Fruit fly (Drosophila melanogaster) whole organism, embryonic: ENCODE data around the gene Nost.

Experiments
- Asciz ChIP-seq: fragments of 200-800 bp; sonication (Bioruptor generic); optimal IDR thresholded peaks from 2 replicates; lab custom pipeline; 2017; ENCODE audit warnings: missing biosample characterization, mild to moderate bottlenecking, missing genetic modification characterization, missing genetic modification reagents
- Bgb ChIP-seq: fragments of 200-800 bp; sonication (Bioruptor generic); IDR thresholded peaks from 2 replicates; pipeline ENCODE4 v1.3.6; 2022; ENCODE audit warnings: missing biosample characterization, missing genetic modification characterization; ENCODE audit not compliant: partially characterized antibody
- CG10274 ChIP-seq: fragments of 200-800 bp; sonication (Bioruptor generic); optimal IDR thresholded peaks from 3 replicates; lab custom pipeline; 2017; ENCODE audit warnings: missing biosample characterization, mild to moderate bottlenecking, missing genetic modification characterization
- CG11504 ChIP-seq: fragments of 200-800 bp; sonication (Bioruptor generic); optimal IDR thresholded peaks from 3 replicates; lab custom pipeline; 2019; ENCODE audit warnings: missing biosample characterization, mild to moderate bottlenecking, missing genetic modification characterization, moderate library complexity
- CG12744 ChIP-seq: fragments of 200-800 bp; sonication (Bioruptor generic); optimal IDR thresholded peaks from 2 replicates; lab custom pipeline; 2016; ENCODE audit warnings: missing biosample characterization, missing genetic modification characterization
- CG13123 ChIP-seq: fragments of 200-800 bp; sonication (Bioruptor generic); optimal IDR thresholded peaks from 2 replicates; lab custom pipeline; 2016; ENCODE audit warnings: missing biosample characterization, missing genetic modification characterization
- CG14667 ChIP-seq: fragments of 200-800 bp; sonication (Bioruptor generic); IDR thresholded peaks from 2 replicates; pipeline ENCODE4 v1.3.6; 2022; ENCODE audit warnings: missing biosample characterization, missing genetic modification characterization
- CG14860 ChIP-seq: fragments of 200-800 bp; sonication (Bioruptor generic); IDR thresholded peaks from 3 replicates; pipeline ENCODE4 v1.3.6; 2022; ENCODE audit warnings: missing biosample characterization, missing genetic modification characterization; ENCODE audit not compliant: partially characterized antibody
- CG16813 ChIP-seq: fragments of 200-800 bp; sonication (Bioruptor generic); IDR thresholded peaks from 3 replicates; pipeline ENCODE4 v1.3.6; 2022; ENCODE audit warnings: missing biosample characterization, missing genetic modification characterization; ENCODE audit not compliant: partially characterized antibody
- CG18011 ChIP-seq: fragments of 200-800 bp; sonication (Bioruptor generic); optimal IDR thresholded peaks from 2 replicates; lab custom pipeline; 2017; ENCODE audit warnings: missing biosample characterization, missing genetic modification characterization, mild to moderate bottlenecking, moderate library complexity, missing genotype
- CG2120 ChIP-seq: fragments of 200-800 bp; sonication (Bioruptor generic); optimal IDR thresholded peaks from 3 replicates; lab custom pipeline; 2016; ENCODE audit warnings: missing biosample characterization, missing genetic modification characterization
- CG31441 ChIP-seq: fragments of 200-800 bp; sonication (Bioruptor generic); IDR thresholded peaks from 2 replicates; pipeline ENCODE4 v1.3.6; 2022; ENCODE audit warnings: missing biosample characterization, missing genetic modification characterization
- CG34224 ChIP-seq: fragments of 200-800 bp; sonication (Bioruptor generic); IDR thresholded peaks from 3 replicates; pipeline ENCODE4 v1.3.6; 2022; ENCODE audit warnings: missing biosample characterization, missing genetic modification characterization; ENCODE audit not compliant: partially characterized antibody
- CG42726 ChIP-seq: fragments of 200-800 bp; sonication (Bioruptor generic); IDR thresholded peaks from 2 replicates; pipeline ENCODE4 v1.3.6; 2022; ENCODE audit warnings: missing biosample characterization, missing genetic modification characterization; ENCODE audit not compliant: partially characterized antibody
- CG7786 ChIP-seq: fragments of 200-800 bp; sonication (Bioruptor generic); optimal IDR thresholded peaks from 2 replicates; lab custom pipeline; 2016; ENCODE audit warnings: missing biosample characterization, missing genetic modification characterization
- CG7928 ChIP-seq: fragments of 200-800 bp; sonication (Bioruptor generic); optimal IDR thresholded peaks from 2 replicates; lab custom pipeline; 2017; ENCODE audit warnings: missing biosample characterization, mild to moderate bottlenecking, missing genetic modification characterization
- CG7963 ChIP-seq: fragments of 200-800 bp; sonication (Bioruptor generic); IDR thresholded peaks from 3 replicates; pipeline ENCODE4 v1.3.6; 2022; ENCODE audit warnings: missing biosample characterization, missing genetic modification characterization; ENCODE audit not compliant: partially characterized antibody
- CG8944 ChIP-seq: fragments of 200-800 bp; sonication (Bioruptor generic); optimal IDR thresholded peaks from 3 replicates; lab custom pipeline; 2016; ENCODE audit warnings: missing biosample characterization, missing genetic modification characterization
- CG9727 ChIP-seq: fragments of 200-800 bp; sonication (Bioruptor generic); optimal IDR thresholded peaks from 3 replicates; lab custom pipeline; 2017; ENCODE audit warnings: missing biosample characterization, mild to moderate bottlenecking, missing genetic modification characterization
- Doc3 ChIP-seq: fragments of 200-800 bp; sonication (Bioruptor generic); IDR thresholded peaks from 3 replicates; pipeline ENCODE4 v1.3.6; 2022; ENCODE audit warnings: missing biosample characterization, missing genetic modification characterization; ENCODE audit not compliant: partially characterized antibody
- Dp ChIP-seq: fragments of 200-800 bp; sonication (Bioruptor generic); optimal IDR thresholded peaks from 2 replicates; lab custom pipeline; 2018; ENCODE audit warnings: missing biosample characterization, mild to moderate bottlenecking, missing genetic modification characterization, moderate library complexity
- Dref ChIP-seq: fragments of 200-800 bp; sonication (Bioruptor generic); IDR thresholded peaks from 2 replicates; pipeline ENCODE4 v1.3.6; 2022; ENCODE audit warnings: missing biosample characterization, missing genetic modification characterization
- E2f1 ChIP-seq: fragments of 200-800 bp; sonication (Bioruptor generic); IDR thresholded peaks from 2 replicates; pipeline ENCODE4 v1.3.6; 2022; ENCODE audit warnings: missing biosample characterization, missing genetic modification characterization
- Ets65A ChIP-seq: fragments of 200-800 bp; sonication (Bioruptor generic); peaks from one replicate; lab custom pipeline; 2016; ENCODE audit warnings: missing biosample characterization, missing genetic modification characterization
- HLH4C ChIP-seq: fragments of 200-800 bp; sonication (Bioruptor generic); IDR thresholded peaks from 3 replicates; pipeline ENCODE4 v1.3.6; 2022; ENCODE audit warnings: missing biosample characterization, missing genetic modification characterization; ENCODE audit not compliant: partially characterized antibody
- HLH54F ChIP-seq: fragments of 200-800 bp; sonication (Bioruptor generic); optimal IDR thresholded peaks from 3 replicates; lab custom pipeline; 2016; ENCODE audit warnings: missing biosample characterization, missing genetic modification characterization
- Hr51 ChIP-seq, 2 experiments: fragments of 200-800 bp; sonication (Bioruptor generic); optimal IDR thresholded peaks; 2 replicates in 1 of 2; 3 replicates in 1 of 2; lab custom pipeline; 2016 to 2018; ENCODE audit warnings: missing biosample characterization in 2 of 2, missing genetic modification characterization in 2 of 2, mild to moderate bottlenecking in 1 of 2, moderate library complexity in 1 of 2
- Lim3 ChIP-seq: fragments of 200-800 bp; sonication (Bioruptor generic); IDR thresholded peaks from 2 replicates; pipeline ENCODE4 v1.3.6; 2022; ENCODE audit warnings: missing biosample characterization, missing genetic modification characterization
- MBD-R2 ChIP-seq: fragments of 200-800 bp; sonication (Bioruptor generic); IDR thresholded peaks from 2 replicates; pipeline ENCODE4 v1.3.6; 2022; ENCODE audit warnings: missing biosample characterization, missing genetic modification characterization
- Meics ChIP-seq: fragments of 200-800 bp; sonication (Bioruptor generic); optimal IDR thresholded peaks from 2 replicates; lab custom pipeline; 2017; ENCODE audit warnings: missing biosample characterization, mild to moderate bottlenecking, missing genetic modification characterization
- Opbp ChIP-seq: fragments of 200-800 bp; sonication (Bioruptor generic); IDR thresholded peaks from 3 replicates; pipeline ENCODE4 v1.3.6; 2022; ENCODE audit warnings: missing biosample characterization, missing genetic modification characterization; ENCODE audit not compliant: partially characterized antibody
- Spps ChIP-seq: fragments of 200-800 bp; sonication (Bioruptor generic); optimal IDR thresholded peaks from 2 replicates; lab custom pipeline; 2018; ENCODE audit warnings: missing biosample characterization, mild to moderate bottlenecking, missing genetic modification characterization
- Sry-δ ChIP-seq: fragments of 200-800 bp; sonication (Bioruptor generic); optimal IDR thresholded peaks from 2 replicates; lab custom pipeline; 2016; ENCODE audit warnings: missing biosample characterization, missing genetic modification characterization
- Tbp ChIP-seq: fragments of >200 bp; optimal IDR thresholded peaks from 2 replicates; lab custom pipeline; 2018; ENCODE audit warnings: missing biosample characterization, missing genetic modification characterization
- amos ChIP-seq: fragments of 200-800 bp; sonication (Bioruptor generic); IDR thresholded peaks from 2 replicates; pipeline ENCODE4 v1.3.6; 2022; ENCODE audit warnings: missing biosample characterization, missing genetic modification characterization; ENCODE audit not compliant: partially characterized antibody
- aop ChIP-seq: fragments of 200-800 bp; sonication (Bioruptor generic); IDR thresholded peaks from 2 replicates; pipeline ENCODE4 v1.3.6; 2022; ENCODE audit warnings: missing biosample characterization, missing genetic modification characterization
- ase ChIP-seq: fragments of 200-800 bp; sonication (Bioruptor generic); IDR thresholded peaks from 3 replicates; pipeline ENCODE4 v1.3.6; 2022; ENCODE audit warnings: missing biosample characterization, missing genetic modification characterization
- cas ChIP-seq: fragments of 200-800 bp; sonication (Bioruptor generic); IDR thresholded peaks from 2 replicates; pipeline ENCODE4 v1.3.6; 2022; ENCODE audit warnings: missing biosample characterization, missing genetic modification characterization
- dmrt11E ChIP-seq: fragments of 200-800 bp; sonication (Bioruptor generic); optimal IDR thresholded peaks from 3 replicates; lab custom pipeline; 2018; ENCODE audit warnings: missing biosample characterization, mild to moderate bottlenecking, missing genetic modification characterization, moderate library complexity
- inv ChIP-seq: fragments of 200-800 bp; sonication (Bioruptor generic); IDR thresholded peaks from 2 replicates; pipeline ENCODE4 v1.3.6; 2022; ENCODE audit warnings: missing biosample characterization, missing genetic modification characterization; ENCODE audit not compliant: partially characterized antibody
- ken ChIP-seq: fragments of 200-800 bp; sonication (Bioruptor generic); IDR thresholded peaks from 3 replicates; pipeline ENCODE4 v1.3.6; 2022; ENCODE audit warnings: missing biosample characterization, missing genetic modification characterization
- row ChIP-seq: fragments of 200-800 bp; sonication (Bioruptor generic); IDR thresholded peaks from 3 replicates; pipeline ENCODE4 v1.3.6; 2022; ENCODE audit warnings: missing biosample characterization, missing genetic modification characterization
- slbo ChIP-seq: fragments of 200-800 bp; sonication (Bioruptor generic); IDR thresholded peaks from 2 replicates; pipeline ENCODE4 v1.3.6; 2022; ENCODE audit warnings: missing biosample characterization, missing genetic modification characterization
- sna ChIP-seq: fragments of 200-800 bp; sonication (Bioruptor generic); IDR thresholded peaks from 2 replicates; pipeline ENCODE4 v1.3.6; 2022; ENCODE audit warnings: missing biosample characterization, missing genetic modification characterization; ENCODE audit not compliant: partially characterized antibody
- ssp ChIP-seq: fragments of 200-800 bp; sonication (Bioruptor generic); IDR thresholded peaks from 2 replicates; pipeline ENCODE4 v1.3.6; 2022; ENCODE audit warnings: missing biosample characterization, missing genetic modification characterization
- stwl ChIP-seq: fragments of 200-800 bp; sonication (Bioruptor generic); optimal IDR thresholded peaks from 3 replicates; lab custom pipeline; 2018; ENCODE audit warnings: missing biosample characterization, mild to moderate bottlenecking, missing genetic modification characterization, moderate library complexity
- sug ChIP-seq: fragments of 200-800 bp; optimal IDR thresholded peaks from 2 replicates; lab custom pipeline; 2019; ENCODE audit warnings: missing biosample characterization, mild to moderate bottlenecking, missing genetic modification characterization, moderate library complexity
- unc-4 ChIP-seq: fragments of 200-800 bp; sonication (Bioruptor generic); IDR thresholded peaks from 2 replicates; pipeline ENCODE4 v1.3.6; 2022; ENCODE audit warnings: missing biosample characterization, missing genetic modification characterization; ENCODE audit not compliant: partially characterized antibody
- yki ChIP-seq: fragments of >200 bp; optimal IDR thresholded peaks from 3 replicates; lab custom pipeline; 2018
- zfh2 ChIP-seq: fragments of 200-800 bp; sonication (Bioruptor generic); optimal IDR thresholded peaks from 2 replicates; lab custom pipeline; 2016; ENCODE audit warnings: missing biosample characterization, missing genetic modification characterization

The Nost gene

dm6 chrX:9085726-9086125 lies 55.7 kb downstream of the Nost start, which contains the start of gene CG32708 (continued):
- TF ChIP-seq CG2120 (GFP tag; lab: Kevin White, UChicago), result no peak
- peak; percentile 85 for TF ChIP-seq CG7928 (GFP tag; lab: Kevin White, UChicago)
- TF ChIP-seq cas (GFP tag; lab: Robert Waterston, UW), result no peak
- no peak for TF ChIP-seq Lim3
- TF ChIP-seq amos (GFP tag; lab: Robert Waterston, UW), result peak; percentile 76
- TF ChIP-seq CG18011 (GFP tag; lab: Kevin White, UChicago), result no peak
- no peak for TF ChIP-seq yki
- no peak for TF ChIP-seq Ets65A
- no peak for TF ChIP-seq dmrt11E (tag; lab: Kevin White, UChicago)
- no peak for TF ChIP-seq zfh2 (GFP tag; lab: Kevin White, UChicago)
- TF ChIP-seq Tbp (GFP tag; lab: Kevin White, UChicago), result no peak
- no peak for TF ChIP-seq CG10274 (GFP tag; lab: Kevin White, UChicago)
- TF ChIP-seq Hr51 (GFP tag; optimal IDR thresholded peaks at IDR 0.05; lab: Kevin White, UChicago), result no peak
- no peak for TF ChIP-seq CG9727 (GFP tag; lab: Kevin White, UChicago)
- peak; percentile 65 for TF ChIP-seq MBD-R2 (GFP tag; lab: Robert Waterston, UW)
- peak; percentile 67; the same call in 2 of the 3 replicates for TF ChIP-seq Opbp (GFP tag; lab: Robert Waterston, UW)
- 0 out of 2 replicates have a peak, but pooled peaks have one; percentile 18 for TF ChIP-seq slbo
- TF ChIP-seq CG7963 (GFP tag; lab: Robert Waterston, UW), result peak; percentile 63; the same call in 2 of the 3 replicates
- peak; percentile 79 for TF ChIP-seq unc-4 (GFP tag; lab: Robert Waterston, UW)
- no peak for TF ChIP-seq E2f1 (GFP tag; lab: Robert Waterston, UW)
- peak; percentile 85 for TF ChIP-seq Dref
- peak; percentile 68 for TF ChIP-seq CG16813
- TF ChIP-seq CG12744, result no peak
- TF ChIP-seq CG11504, result no peak
- TF ChIP-seq Asciz (GFP tag; lab: Kevin White, UChicago), result no peak
- no peak for TF ChIP-seq CG14667 (GFP tag; lab: Robert Waterston, UW)
- peak; percentile 86 for TF ChIP-seq Sry-δ (GFP tag; lab: Kevin White, UChicago)
- TF ChIP-seq HLH54F (GFP tag; lab: Kevin White, UChicago), result peak; percentile 4
- no peak for TF ChIP-seq CG13123 (GFP tag; lab: Kevin White, UChicago)
- TF ChIP-seq ase, result 0 out of 3 replicates have a peak, but pooled peaks have one; percentile 7
- peak; percentile 48; the same call in 2 of the 3 replicates for TF ChIP-seq CG14860 (GFP tag; lab: Robert Waterston, UW)
- TF ChIP-seq sug, result peak; percentile 2
- TF ChIP-seq ken, result no peak
- peak; percentile 72 for TF ChIP-seq HLH4C (GFP tag; lab: Robert Waterston, UW)
- peak; percentile 66 for TF ChIP-seq sna (GFP tag; lab: Robert Waterston, UW)
- no peak for TF ChIP-seq Meics
- peak; percentile 54 for TF ChIP-seq inv
- peak; percentile 57 for TF ChIP-seq stwl (tag; lab: Kevin White, UChicago)
- peak; percentile 75 for TF ChIP-seq Bgb (GFP tag; lab: Robert Waterston, UW)
- TF ChIP-seq CG7786, result no peak
- peak; percentile 20; the same call in 1 of the 2 replicates for TF ChIP-seq CG42726 (GFP tag; lab: Robert Waterston, UW)
- peak; percentile 53; the same call in 2 of the 3 replicates for TF ChIP-seq Doc3 (GFP tag; lab: Robert Waterston, UW)
- peak; percentile 74 for TF ChIP-seq CG34224 (GFP tag; lab: Robert Waterston, UW)
- no peak for TF ChIP-seq Spps
- no peak for TF ChIP-seq CG8944 (GFP tag; lab: Kevin White, UChicago)
- no peak for TF ChIP-seq aop (GFP tag; lab: Robert Waterston, UW)
- TF ChIP-seq CG31441 (GFP tag; lab: Robert Waterston, UW), result no peak
- peak; percentile 39 for TF ChIP-seq Dp
- TF ChIP-seq ssp, result no peak
- TF ChIP-seq row (GFP tag; lab: Robert Waterston, UW), result peak; percentile 47; the same call in 2 of the 3 replicates
